Worm (Caenorhabditis elegans) whole organism, L4 larva: Measurements from ENCODE around the gene zyg-9.

ENCODE experiments used
- F26F4.8 ChIP-seq: fragments of 200-800 bp; sonication (Bioruptor generic); conservative IDR thresholded peaks from 2 replicates; pipeline ENCODE4 v1.3.6; 2022; ENCODE audit warnings: missing genetic modification characterization, missing compliant biosample characterization
- T26A8.4 ChIP-seq: fragments of 200-800 bp; sonication (Bioruptor generic); IDR thresholded peaks from 2 replicates; pipeline ENCODE4 v1.3.6; 2022; ENCODE audit warnings: missing genetic modification characterization, missing compliant biosample characterization
- Y75B8A.6 ChIP-seq: fragments of 200-800 bp; sonication (Bioruptor generic); IDR thresholded peaks from 2 replicates; pipeline ENCODE4 v1.3.6; 2022; ENCODE audit warnings: missing genetic modification reagents, missing genetic modification characterization, missing compliant biosample characterization
- aha-1 ChIP-seq: fragments of 150-350 bp; peaks from one replicate; lab custom pipeline; 2014; ENCODE audit warnings: missing biosample characterization, missing genetic modification characterization
- aly-2 ChIP-seq: sonication (generic microtip); optimal IDR thresholded peaks from 2 replicates; lab custom pipeline; 2018; ENCODE audit warnings: missing biosample characterization, missing genetic modification characterization
- ceh-20 ChIP-seq: fragments of 200-800 bp; sonication (Bioruptor generic); IDR thresholded peaks from 2 replicates; pipeline ENCODE4 v1.3.6; 2022; ENCODE audit warnings: missing genetic modification reagents, missing genetic modification characterization, missing compliant biosample characterization
- cey-2 ChIP-seq: sonication (generic microtip); optimal IDR thresholded peaks from 3 replicates; lab custom pipeline; 2017; ENCODE audit warnings: missing genetic modification characterization, mild to moderate bottlenecking, missing compliant biosample characterization, antibody characterized with exemption, borderline replicate concordance; ENCODE audit not compliant: insufficient read depth
- daf-16 ChIP-seq, 3 experiments: sonication (generic microtip); optimal IDR thresholded peaks; 2 replicates each; lab custom pipeline; 2016 to 2017; ENCODE audit warnings: missing genetic modification characterization in 3 of 3, missing genetic modification reagents in 3 of 3, mild to moderate bottlenecking in 2 of 3, missing compliant biosample characterization in 2 of 3, missing biosample characterization in 1 of 3, moderate library complexity in 1 of 3
- daf-19 ChIP-seq: fragments of 200-800 bp; sonication (Bioruptor generic); conservative IDR thresholded peaks from 2 replicates; pipeline ENCODE4 v1.3.6; 2022; ENCODE audit warnings: missing genetic modification characterization, missing compliant biosample characterization
- dmd-6 ChIP-seq: fragments of 200-800 bp; sonication (Bioruptor generic); IDR thresholded peaks from 2 replicates; pipeline ENCODE4 v1.3.6; 2022; ENCODE audit warnings: missing genetic modification reagents, missing genetic modification characterization, missing compliant biosample characterization
- duxl-1 ChIP-seq: sonication (generic microtip); optimal IDR thresholded peaks from 2 replicates; lab custom pipeline; 2016; ENCODE audit warnings: mild to moderate bottlenecking, missing genetic modification characterization, moderate library complexity, missing compliant biosample characterization; ENCODE audit not compliant: poor library complexity
- dve-1 ChIP-seq: sonication (generic microtip); optimal IDR thresholded peaks from 2 replicates; lab custom pipeline; 2017; ENCODE audit warnings: antibody characterized with exemption, mild to moderate bottlenecking, missing genetic modification characterization, missing compliant biosample characterization; ENCODE audit not compliant: insufficient read depth
- hif-1 ChIP-seq, 2 experiments: sonication (generic microtip); optimal IDR thresholded peaks; 2 replicates each; lab custom pipeline; 2016 to 2017; ENCODE audit warnings: missing compliant biosample characterization in 2 of 2, missing genetic modification characterization in 2 of 2, missing genetic modification reagents in 2 of 2, missing genotype in 2 of 2, mild to moderate bottlenecking in 1 of 2
- hlh-11 ChIP-seq: fragments of 200-800 bp; sonication (Bioruptor generic); optimal IDR thresholded peaks from 2 replicates; lab custom pipeline; 2018; ENCODE audit warnings: mild to moderate bottlenecking, missing genetic modification characterization, missing compliant biosample characterization
- hlh-30 ChIP-seq: sonication (generic microtip); optimal IDR thresholded peaks from 2 replicates; lab custom pipeline; 2017; ENCODE audit warnings: antibody characterized with exemption, mild to moderate bottlenecking, missing genetic modification characterization, missing compliant biosample characterization; ENCODE audit not compliant: insufficient read depth
- hmg-1.1 ChIP-seq: fragments of 200-800 bp; sonication (Bioruptor generic); IDR thresholded peaks from 2 replicates; pipeline ENCODE4 v1.3.6; 2022; ENCODE audit warnings: missing genetic modification reagents, missing genetic modification characterization, missing compliant biosample characterization
- lin-29 ChIP-seq: fragments of 200-800 bp; sonication (Bioruptor generic); IDR thresholded peaks from 2 replicates; pipeline ENCODE4 v1.3.6; 2022; ENCODE audit warnings: missing genetic modification reagents, missing genetic modification characterization, missing compliant biosample characterization
- lin-38 ChIP-seq: fragments of 200-800 bp; sonication (Bioruptor generic); IDR thresholded peaks from 2 replicates; pipeline ENCODE4 v1.3.6; 2022; ENCODE audit warnings: missing genetic modification reagents, missing genetic modification characterization, missing compliant biosample characterization
- lin-39 ChIP-seq: fragments of 150-350 bp; optimal IDR thresholded peaks from 2 replicates; lab custom pipeline; 2014; ENCODE audit warnings: missing biosample characterization, missing genetic modification reagents, missing genetic modification characterization
- lsy-2 ChIP-seq, 2 experiments: fragments of 150-350 bp in 1 of 2; sonication (generic microtip) in 1 of 2; optimal IDR thresholded peaks; 2 replicates each; lab custom pipeline; 2014 to 2017; ENCODE audit warnings: missing biosample characterization in 2 of 2, missing genetic modification characterization in 2 of 2
- mep-1 ChIP-seq: fragments of 150-350 bp; sonication (generic microtip); optimal IDR thresholded peaks from 3 replicates; lab custom pipeline; 2014; ENCODE audit warnings: missing biosample characterization, missing genetic modification characterization
- nhr-11 ChIP-seq: fragments of 150-350 bp; optimal IDR thresholded peaks from 2 replicates; lab custom pipeline; 2014; ENCODE audit warnings: missing biosample characterization, missing genetic modification characterization
- nhr-237 ChIP-seq: sonication (generic microtip); optimal IDR thresholded peaks from 2 replicates; lab custom pipeline; 2017; ENCODE audit warnings: missing biosample characterization, missing genetic modification characterization
- nhr-25 ChIP-seq: sonication (generic microtip); optimal IDR thresholded peaks from 2 replicates; lab custom pipeline; 2017; ENCODE audit warnings: missing genetic modification characterization, mild to moderate bottlenecking, missing compliant biosample characterization, antibody characterized with exemption, moderate library complexity, borderline replicate concordance; ENCODE audit not compliant: insufficient read depth
- nhr-28 ChIP-seq: fragments of 150-350 bp; optimal IDR thresholded peaks from 2 replicates; lab custom pipeline; 2014; ENCODE audit warnings: missing biosample characterization, missing genetic modification characterization
- nhr-48 ChIP-seq: sonication (generic microtip); optimal IDR thresholded peaks from 2 replicates; lab custom pipeline; 2016; ENCODE audit warnings: mild to moderate bottlenecking, missing genetic modification characterization, missing compliant biosample characterization
- unc-130 ChIP-seq: sonication (generic microtip); optimal IDR thresholded peaks from 2 replicates; lab custom pipeline; 2016; ENCODE audit warnings: missing genetic modification reagents, missing genetic modification characterization, missing compliant biosample characterization
- unc-62 ChIP-seq, 3 experiments: fragments of 150-350 bp in 1 of 3; sonication (generic microtip); optimal IDR thresholded peaks in 2 of 3; peaks in 1 of 3; 1 replicate in 1 of 3; 2 replicates in 2 of 3; lab custom pipeline; 2014 to 2017; ENCODE audit warnings: missing biosample characterization in 3 of 3, missing genetic modification characterization in 3 of 3, missing genetic modification reagents in 3 of 3, missing genotype in 1 of 3
- zag-1 ChIP-seq: fragments of 150-350 bp; optimal IDR thresholded peaks from 2 replicates; lab custom pipeline; 2014; ENCODE audit warnings: missing biosample characterization, missing genetic modification characterization
- ztf-7 ChIP-seq: fragments of 150-350 bp; optimal IDR thresholded peaks from 2 replicates; lab custom pipeline; 2014; ENCODE audit warnings: missing biosample characterization, missing genetic modification characterization

zyg-9 gene

DNA sequence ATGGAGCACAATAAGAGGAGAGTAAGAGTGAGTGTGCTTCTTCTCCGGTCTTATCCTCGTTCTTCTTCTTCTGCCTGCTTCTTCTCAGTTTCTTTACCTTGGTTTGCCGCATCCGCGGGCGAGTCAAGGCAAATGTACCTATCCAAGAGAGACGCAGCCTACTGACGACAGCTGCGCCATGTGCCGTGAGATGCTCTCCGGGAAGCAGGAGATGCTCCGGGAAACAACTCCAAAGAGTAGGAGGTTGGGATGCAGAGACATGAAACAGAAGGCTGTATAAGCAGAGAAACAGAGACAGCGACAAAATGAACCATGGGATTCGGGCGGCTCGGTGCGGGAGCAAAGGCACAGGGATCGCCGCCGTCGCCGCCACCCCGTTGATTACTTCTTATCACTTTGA lies 41.4 kb downstream of the zyg-9 start:
- TF ChIP-seq hlh-11 (tag; lab: Kevin White, UChicago) (peak; percentile 51), nhr-11 (peak; percentile 40), lin-29 (GFP tag; lab: Robert Waterston, UW) (no peak), duxl-1 (tag; lab: Kevin White, UChicago) (no peak), lin-38 (0 out of 2 replicates have a peak, but pooled peaks have one; percentile 9), unc-62 (GFP tag; optimal IDR thresholded peaks at IDR 0.05 in 1 of 2; lab: Kevin White, UChicago) (peak in 1 of 2 experiments; percentile 72), unc-62 (tag; optimal IDR thresholded peaks at IDR 0.05; lab: Kevin White, UChicago) (no peak), daf-16 (GFP tag; optimal IDR thresholded peaks at IDR 0.05; lab: Kevin White, UChicago) (peak in 1 of 2 experiments; percentile 37), daf-16 (tag; optimal IDR thresholded peaks at IDR 0.05; lab: Kevin White, UChicago) (no peak), hmg-1.1 (GFP tag; lab: Robert Waterston, UW) (0 out of 2 replicates have a peak, but pooled peaks have one; percentile 32), hif-1 (tag; optimal IDR thresholded peaks at IDR 0.05; lab: Kevin White, UChicago) (peak in 1 of 2 experiments; percentile 34)

DNA sequence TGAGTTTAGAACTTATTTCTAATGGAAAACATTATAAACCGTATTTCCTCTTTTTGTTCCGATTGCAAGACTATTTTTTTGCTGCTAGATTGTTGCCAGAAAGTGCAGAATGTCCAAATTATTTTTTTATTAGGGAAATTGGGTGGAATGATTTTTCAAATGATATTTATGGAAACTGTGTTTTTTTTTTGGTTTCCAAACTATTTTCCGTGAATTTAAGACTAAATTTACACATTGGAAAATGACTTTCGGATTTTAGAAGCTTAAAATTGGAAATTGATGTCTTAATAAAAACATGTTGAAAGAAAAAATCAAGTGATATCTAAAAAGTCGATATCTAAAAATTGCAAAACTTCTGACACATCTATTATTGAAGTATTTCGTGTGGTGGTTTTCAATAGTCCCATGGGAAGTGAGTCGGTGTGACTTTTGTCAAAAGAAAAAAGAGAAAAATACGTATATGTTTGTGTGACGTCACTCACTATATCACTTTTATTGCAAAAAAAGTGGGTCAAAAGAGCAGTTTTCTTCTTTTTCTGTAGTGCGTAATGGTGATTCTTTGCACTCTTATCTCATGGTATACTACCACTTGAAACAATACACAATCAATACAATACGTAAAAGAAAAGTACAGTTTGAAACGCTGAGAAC lies 46.6 kb downstream of the zyg-9 start:
- peak; percentile 16 for TF ChIP-seq dve-1
- TF ChIP-seq hlh-30 (tag; lab: Kevin White, UChicago) = peak; percentile 51
- no peak for TF ChIP-seq daf-19 (GFP tag; lab: Robert Waterston, UW)
- no peak for TF ChIP-seq ztf-7
- no peak for TF ChIP-seq dmd-6 (GFP tag; lab: Robert Waterston, UW)
- no peak for TF ChIP-seq nhr-25 (tag; lab: Kevin White, UChicago)
- TF ChIP-seq aha-1 (tag; lab: Kevin White, UChicago) = peak; percentile 78
- TF ChIP-seq lin-38 = no peak
- TF ChIP-seq nhr-28 (tag; lab: Kevin White, UChicago) = peak; percentile 43
- TF ChIP-seq cey-2 (tag; lab: Kevin White, UChicago) = no peak
- TF ChIP-seq T26A8.4 (GFP tag; lab: Robert Waterston, UW) = no peak
- no peak for TF ChIP-seq aly-2 (tag; lab: Kevin White, UChicago)
- TF ChIP-seq lsy-2 (tag; optimal IDR thresholded peaks at IDR 0.05; lab: Kevin White, UChicago) = peak in 1 of 2 experiments; percentile 9
- TF ChIP-seq unc-62 (GFP tag; optimal IDR thresholded peaks at IDR 0.05 in 1 of 2; lab: Kevin White, UChicago) = peak in 1 of 2 experiments; percentile 94
- TF ChIP-seq unc-62 (tag; optimal IDR thresholded peaks at IDR 0.05; lab: Kevin White, UChicago) = no peak
- TF ChIP-seq lin-39 = no peak
- no peak for TF ChIP-seq nhr-237
- no peak for TF ChIP-seq unc-130 (GFP tag; lab: Kevin White, UChicago)
- 0 out of 2 replicates have a peak, but pooled peaks have one; percentile 11 for TF ChIP-seq ceh-20 (GFP tag; lab: Robert Waterston, UW)
- TF ChIP-seq, all 104 proteins: peak for 7

DNA sequence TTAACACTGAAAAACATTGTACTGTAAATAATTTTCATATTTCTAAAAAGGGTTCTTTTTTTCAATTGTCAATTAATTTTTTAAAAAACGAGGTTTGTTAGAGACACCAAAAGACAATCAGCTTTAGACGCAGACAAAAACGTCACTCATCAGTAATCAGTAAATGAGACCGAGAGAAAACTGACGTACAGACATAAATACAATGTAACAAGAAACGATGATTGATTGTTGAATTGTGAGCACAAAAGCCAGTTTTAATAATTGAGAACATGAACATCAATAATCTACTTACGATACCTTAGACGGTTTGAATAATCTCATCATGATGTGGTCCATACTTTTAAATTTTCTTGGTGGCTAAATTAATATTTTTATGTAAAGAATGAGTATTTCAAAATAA lies 49.1 kb downstream of the zyg-9 start:
- no peak for TF ChIP-seq Y75B8A.6 (GFP tag; lab: Robert Waterston, UW)
- peak; percentile 16 for TF ChIP-seq nhr-28 (tag; lab: Kevin White, UChicago)
- no peak for TF ChIP-seq mep-1 (tag; lab: Kevin White, UChicago)
- no peak for TF ChIP-seq daf-16 (GFP tag; optimal IDR thresholded peaks at IDR 0.05; lab: Kevin White, UChicago)
- TF ChIP-seq daf-16 (tag; optimal IDR thresholded peaks at IDR 0.05; lab: Kevin White, UChicago) = peak; percentile 35
- TF ChIP-seq unc-62 (GFP tag; optimal IDR thresholded peaks at IDR 0.05 in 1 of 2; lab: Kevin White, UChicago) = peak in 1 of 2 experiments; percentile 87
- no peak for TF ChIP-seq unc-62 (tag; optimal IDR thresholded peaks at IDR 0.05; lab: Kevin White, UChicago)
- peak; percentile 2 for TF ChIP-seq hlh-11 (tag; lab: Kevin White, UChicago)
- peak; percentile 67 for TF ChIP-seq dve-1
- TF ChIP-seq dmd-6 (GFP tag; lab: Robert Waterston, UW) = peak; percentile 56; the same call in 1 of the 2 replicates
- TF ChIP-seq zag-1 (tag; lab: Kevin White, UChicago) = no peak
- peak; percentile 21 for TF ChIP-seq nhr-48
- TF ChIP-seq, all 104 proteins: peak for 7

DNA sequence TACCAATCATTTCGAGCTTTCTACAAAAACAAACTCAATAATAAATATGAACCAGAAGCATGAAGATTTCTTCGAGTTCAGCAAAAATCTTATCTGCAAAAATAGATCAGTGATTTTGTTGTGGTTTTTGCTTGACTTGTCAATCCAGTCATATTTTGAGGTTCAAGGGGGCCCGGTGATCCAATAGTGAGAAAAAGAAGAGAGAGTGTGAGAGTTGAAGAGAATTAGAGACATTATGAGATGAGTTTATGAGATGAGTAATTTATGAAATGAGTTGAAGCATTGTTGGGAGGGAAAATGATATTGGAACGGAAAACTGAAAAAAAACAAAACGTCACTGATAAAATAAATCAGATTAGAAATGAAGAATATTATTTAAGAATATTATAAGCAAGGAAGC lies 51.3 kb downstream of the zyg-9 start, which contains the start of gene T13H5.1:
TSS of gene T13H5.1 (minus strand) at position 101 of the 400 bp plus-strand sequence.
- TF ChIP-seq T26A8.4 (GFP tag; lab: Robert Waterston, UW) (no peak), aha-1 (tag; lab: Kevin White, UChicago) (peak; percentile 12), F26F4.8 (no peak)
